Worm (Caenorhabditis elegans): Measurements from ENCODE around the gene clec-210.

Gene clec-210

DNA sequence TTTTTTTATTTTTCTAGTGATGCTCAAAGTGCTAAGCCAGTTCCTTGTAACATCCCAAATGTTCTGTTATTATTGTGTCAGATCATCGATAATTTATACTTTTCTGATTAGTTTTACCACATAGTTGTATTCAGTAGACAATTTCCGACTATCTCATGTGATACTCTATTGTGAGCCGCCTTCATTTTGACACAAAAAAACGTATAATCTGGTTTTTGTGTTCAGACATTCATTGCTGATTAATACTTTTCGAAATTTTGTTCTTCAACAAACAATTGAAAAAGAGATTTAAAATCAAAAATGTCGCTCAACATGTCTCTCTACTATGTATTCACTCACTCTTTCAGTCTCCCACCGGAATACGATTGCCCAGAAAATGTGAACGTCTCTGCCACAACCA lies 36.7 kb upstream of the clec-210 start, which contains the start of gene srt-7:
Gene srt-7, plus strand, starts transcription at position 301 of the 400 bp plus-strand sequence.
- no peak for TF ChIP-seq hrde-1 (tag; optimal IDR thresholded peaks at IDR 0.05; ENCODE audit: borderline replicate concordance)
- no peak for TF ChIP-seq let-607 (tag; optimal IDR thresholded peaks at IDR 0.05)
- TF ChIP-seq madf-6 (GFP tag; IDR thresholded peaks at IDR 0.05), result no peak
- TF ChIP-seq madf-10 (tag; optimal IDR thresholded peaks at IDR 0.05), result no peak
- no peak for TF ChIP-seq tbx-9 (tag; optimal IDR thresholded peaks at IDR 0.05; ENCODE audit: borderline replicate concordance)
- TF ChIP-seq ztf-18 (tag; optimal IDR thresholded peaks at IDR 0.05), result no peak
- TF ChIP-seq lir-1 (GFP tag; conservative IDR thresholded peaks at IDR 0.05), result no peak
- no peak for TF ChIP-seq attf-5 (GFP tag; optimal IDR thresholded peaks at IDR 0.05)
- no peak for TF ChIP-seq Y95B8A.8 (GFP tag; IDR thresholded peaks at IDR 0.05)
- TF ChIP-seq efl-1 (GFP tag; optimal IDR thresholded peaks at IDR 0.05), result no peak
- TF ChIP-seq xnd-1 (tag; optimal IDR thresholded peaks at IDR 0.05), result no peak
- TF ChIP-seq ceh-40 (GFP tag; IDR thresholded peaks at IDR 0.05), result no peak

DNA sequence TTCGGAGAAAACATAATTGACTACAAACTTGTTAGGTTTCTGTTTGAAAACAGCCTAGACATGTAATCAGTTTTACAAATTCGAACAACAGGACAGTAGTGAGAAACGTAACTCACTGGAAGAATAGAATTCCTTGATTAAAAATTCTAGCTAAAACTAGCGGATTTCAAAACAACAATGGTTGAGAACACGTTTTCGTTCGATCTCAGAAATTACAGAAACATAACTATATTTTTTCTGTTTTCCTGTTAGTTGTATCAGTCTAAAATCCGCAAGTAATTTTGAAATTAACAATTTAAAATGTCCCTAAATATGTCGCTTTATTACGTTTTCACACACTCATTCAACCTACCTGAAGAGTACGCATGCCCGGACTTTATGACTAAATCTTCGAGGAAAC lies 31.9 kb upstream of the clec-210 start, which contains the start of gene srt-8:
Gene srt-8, plus strand, starts transcription at position 301 of the 400 bp plus-strand sequence.
- no peak for TF ChIP-seq lin-26 (GFP tag; IDR thresholded peaks at IDR 0.05)
- no peak for TF ChIP-seq hlh-12 (tag; optimal IDR thresholded peaks at IDR 0.05)
- no peak for TF ChIP-seq nhr-179 (tag; optimal IDR thresholded peaks at IDR 0.05)
- TF ChIP-seq F22D6.2 (tag; optimal IDR thresholded peaks at IDR 0.05), result no peak
- no peak for TF ChIP-seq lin-40 (tag; optimal IDR thresholded peaks at IDR 0.05)
- no peak for TF ChIP-seq Y67H2A.10 (GFP tag; conservative IDR thresholded peaks at IDR 0.05)
- TF ChIP-seq attf-5 (GFP tag; optimal IDR thresholded peaks at IDR 0.05), result no peak
- TF ChIP-seq bed-2 (GFP tag; IDR thresholded peaks at IDR 0.05), result no peak
- TF ChIP-seq nhr-27 (tag; optimal IDR thresholded peaks at IDR 0.05), result no peak
- TF ChIP-seq lin-54 (GFP tag; optimal IDR thresholded peaks at IDR 0.05), result no peak
- no peak for TF ChIP-seq pbrm-1 (GFP tag; IDR thresholded peaks at IDR 0.05)
- TF ChIP-seq snpc-1.1 (tag; optimal IDR thresholded peaks at IDR 0.05; ENCODE audit: insufficient read depth), result no peak
- no peak for TF ChIP-seq repo-1 (tag; optimal IDR thresholded peaks at IDR 0.05)
- no peak for TF ChIP-seq rcor-1 (GFP tag; IDR thresholded peaks at IDR 0.05)
- TF ChIP-seq F57C9.4 (tag; optimal IDR thresholded peaks at IDR 0.05), result no peak
- TF ChIP-seq tbp1 (GFP tag; optimal IDR thresholded peaks at IDR 0.05), result no peak
- no peak for TF ChIP-seq B0035.1 (tag; optimal IDR thresholded peaks at IDR 0.05)
- no peak for TF ChIP-seq Y53G8AR.9 (GFP tag; conservative IDR thresholded peaks at IDR 0.05)

DNA sequence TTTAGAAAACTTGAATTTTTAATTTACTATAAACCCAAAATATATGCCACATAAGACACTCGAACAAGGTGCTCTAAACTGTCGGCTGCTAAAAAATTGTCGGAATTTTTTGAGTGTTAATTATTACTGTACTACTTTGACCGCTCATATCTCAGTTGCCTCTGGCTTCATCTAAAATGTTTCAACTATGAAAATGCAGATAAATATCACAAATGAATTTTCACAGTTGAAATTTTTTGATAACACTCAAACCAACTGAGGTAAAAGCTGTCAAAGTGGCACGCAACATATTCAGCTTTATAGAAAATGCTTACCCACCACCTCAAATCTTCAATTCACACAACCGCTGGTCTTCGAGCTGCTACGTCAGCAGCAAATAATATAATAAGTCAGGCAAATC lies 29.4 kb upstream of the clec-210 start, which contains the start of gene acs-21:
Gene acs-21, plus strand, starts transcription at position 301 of the 400 bp plus-strand sequence.
- TF ChIP-seq lsl-1 (GFP tag; optimal IDR thresholded peaks at IDR 0.05), result no peak
- no peak for TF ChIP-seq zfh-2 (GFP tag; conservative IDR thresholded peaks at IDR 0.05)
- TF ChIP-seq snpc-3.4 (tag; optimal IDR thresholded peaks at IDR 0.05), result no peak
- TF ChIP-seq ama-1 (optimal IDR thresholded peaks at IDR 0.05), result no peak
- no peak for TF ChIP-seq ama-1 (GFP tag; optimal IDR thresholded peaks at IDR 0.05)
- TF ChIP-seq nhr-27 (tag; optimal IDR thresholded peaks at IDR 0.05), result no peak
- TF ChIP-seq somi-1 (GFP tag; optimal IDR thresholded peaks at IDR 0.05), result no peak
- TF ChIP-seq tlf-1 (GFP tag; optimal IDR thresholded peaks at IDR 0.05), result no peak
- no peak for TF ChIP-seq ccch-3 (GFP tag; optimal IDR thresholded peaks at IDR 0.05)
- no peak for TF ChIP-seq dpl-1 (GFP tag; optimal IDR thresholded peaks at IDR 0.05)
- TF ChIP-seq Y79H2A.3 (GFP tag; conservative IDR thresholded peaks at IDR 0.05), result no peak
- TF ChIP-seq tbx-9 (tag; optimal IDR thresholded peaks at IDR 0.05; ENCODE audit: borderline replicate concordance), result no peak
- no peak for TF ChIP-seq F23B12.7 (tag; optimal IDR thresholded peaks at IDR 0.05; ENCODE audit: insufficient read depth)
- TF ChIP-seq K12H6.12 (tag; optimal IDR thresholded peaks at IDR 0.05), result no peak
- no peak for TF ChIP-seq Y53F4B.3 (GFP tag; IDR thresholded peaks at IDR 0.05)

Data from whole organism, young adult.